Fruit fly (Drosophila melanogaster) whole organism, prepupa: ENCODE data around the gene y.
A peak's percentile ranks its signal among the peaks of the same experiment; 100 is the strongest.

Source experiments
- Blimp-1 ChIP-seq: fragments of 200-800 bp; sonication (Bioruptor generic); optimal IDR thresholded peaks from 3 replicates; lab custom pipeline; 2017; ENCODE audit warnings: missing biosample characterization, missing genetic modification characterization, mild to moderate bottlenecking, moderate library complexity, missing genetic modification reagents
- CG3032 ChIP-seq: fragments of 200-800 bp; optimal IDR thresholded peaks from 2 replicates; lab custom pipeline; 2019; ENCODE audit warnings: missing biosample characterization, mild to moderate bottlenecking, missing genetic modification characterization, moderate library complexity
- CG34406 ChIP-seq: fragments of 200-800 bp; sonication (Bioruptor generic); optimal IDR thresholded peaks from 3 replicates; lab custom pipeline; 2016; ENCODE audit warnings: missing biosample characterization, missing genetic modification characterization
- CG6792 ChIP-seq: fragments of 200-800 bp; sonication (Bioruptor generic); optimal IDR thresholded peaks from 3 replicates; lab custom pipeline; 2016; ENCODE audit warnings: missing biosample characterization, missing genetic modification characterization
- CG8319 ChIP-seq: fragments of 200-800 bp; sonication (Bioruptor generic); optimal IDR thresholded peaks from 3 replicates; lab custom pipeline; 2016; ENCODE audit warnings: missing biosample characterization, missing genetic modification characterization
- Gug ChIP-seq: fragments of 200-800 bp; sonication (Bioruptor generic); IDR thresholded peaks from 2 replicates; pipeline ENCODE4 v1.3.6; 2022; ENCODE audit warnings: missing biosample characterization, missing genetic modification characterization
- OdsH ChIP-seq: fragments of 200-800 bp; sonication (Bioruptor generic); optimal IDR thresholded peaks from 3 replicates; lab custom pipeline; 2016; ENCODE audit warnings: missing biosample characterization, missing genetic modification characterization
- cyc ChIP-seq: fragments of 200-800 bp; sonication (Bioruptor generic); optimal IDR thresholded peaks from 3 replicates; lab custom pipeline; 2016; ENCODE audit warnings: missing biosample characterization, missing genetic modification characterization
- fkh ChIP-seq: fragments of 200-800 bp; sonication (Bioruptor generic); optimal IDR thresholded peaks from 3 replicates; lab custom pipeline; 2017; ENCODE audit warnings: missing biosample characterization, mild to moderate bottlenecking, missing genetic modification characterization, moderate library complexity
- lz ChIP-seq: fragments of 200-800 bp; sonication (Bioruptor generic); optimal IDR thresholded peaks from 3 replicates; lab custom pipeline; 2016; ENCODE audit warnings: missing biosample characterization, missing genetic modification characterization
- spab ChIP-seq: fragments of 200-800 bp; sonication (Bioruptor generic); optimal IDR thresholded peaks from 2 replicates; lab custom pipeline; 2017; ENCODE audit warnings: missing biosample characterization, mild to moderate bottlenecking, missing genetic modification characterization, missing genetic modification reagents

- TF ChIP-seq cyc (GFP tag; lab: Kevin White, UChicago) (no peak), spab (peak; percentile 42), lz (GFP tag; lab: Kevin White, UChicago) (peak; percentile 4), CG8319 (GFP tag; lab: Kevin White, UChicago) (peak; percentile 22), CG3032 (tag; lab: Kevin White, UChicago) (peak; percentile 41), CG6792 (peak; percentile 44), fkh (GFP tag; lab: Kevin White, UChicago) (no peak), Blimp-1 (GFP tag; lab: Kevin White, UChicago) (no peak), Gug (no peak), CG34406 (GFP tag; lab: Kevin White, UChicago) (peak; percentile 44), OdsH (peak; percentile 58)
Observed at dm6 chrX:334624-335292, 21.6 kb upstream of the y start.
